Worm (Caenorhabditis elegans) whole organism, midembryonic: Measurements from ENCODE around the gene bcl-7.

ENCODE experiments used
- T22C8.4 ChIP-seq: fragments of 200-800 bp; sonication (Bioruptor generic); IDR thresholded peaks from 2 replicates; pipeline ENCODE4 v1.3.6; 2022; ENCODE audit warnings: missing genetic modification characterization, missing compliant biosample characterization
- cog-1 ChIP-seq: sonication (generic microtip); optimal IDR thresholded peaks from 2 replicates; lab custom pipeline; 2016; ENCODE audit warnings: missing genetic modification characterization, missing compliant biosample characterization
- flt-1 ChIP-seq: fragments of 200-800 bp; sonication (Bioruptor generic); IDR thresholded peaks from 2 replicates; pipeline ENCODE4 v1.3.6; 2022; ENCODE audit warnings: missing genetic modification characterization, missing compliant biosample characterization
- klf-2 ChIP-seq: fragments of 200-800 bp; sonication (Bioruptor generic); conservative IDR thresholded peaks from 2 replicates; pipeline ENCODE4 v1.3.6; 2022; ENCODE audit warnings: missing genetic modification reagents, missing genetic modification characterization, missing compliant biosample characterization
- med-1 ChIP-seq: sonication (generic microtip); optimal IDR thresholded peaks from 2 replicates; lab custom pipeline; 2017; ENCODE audit warnings: missing genetic modification characterization, mild to moderate bottlenecking, missing compliant biosample characterization, antibody characterized with exemption, missing genetic modification reagents; ENCODE audit not compliant: insufficient read depth
- ref-1 ChIP-seq: fragments of 200-800 bp; sonication (Bioruptor generic); conservative IDR thresholded peaks from 2 replicates; pipeline ENCODE4 v1.3.6; 2022; ENCODE audit warnings: missing genetic modification reagents, missing genetic modification characterization, missing compliant biosample characterization
- tab-1 ChIP-seq: fragments of 200-800 bp; sonication (Bioruptor generic); IDR thresholded peaks from 2 replicates; pipeline ENCODE4 v1.3.6; 2022; ENCODE audit warnings: missing genetic modification characterization, missing compliant biosample characterization
- ztf-23 ChIP-seq: fragments of 200-800 bp; sonication (Bioruptor generic); IDR thresholded peaks from 2 replicates; pipeline ENCODE4 v1.3.6; 2022; ENCODE audit warnings: missing genetic modification reagents, missing genetic modification characterization, missing compliant biosample characterization
- ztf-29 ChIP-seq: fragments of 200-800 bp; sonication (Bioruptor generic); IDR thresholded peaks from 2 replicates; pipeline ENCODE4 v1.3.6; 2022; ENCODE audit warnings: missing genetic modification reagents, missing genetic modification characterization, missing compliant biosample characterization

bcl-7 gene

ce11 chrIII:5975005-5975730, 49.3 kb downstream of the bcl-7 start, which contains the start of gene mlp-1:
mlp-1 (minus strand) TSS chrIII:5975055.
- TF ChIP-seq ztf-29 (GFP tag; lab: Robert Waterston, UW) (no peak), T22C8.4 (no peak), ztf-23 (no peak), klf-2 (GFP tag; lab: Robert Waterston, UW) (no peak), tab-1 (GFP tag; lab: Robert Waterston, UW) (no peak), flt-1 (GFP tag; lab: Robert Waterston, UW) (no peak), ref-1 (no peak), med-1 (no peak), cog-1 (tag; lab: Kevin White, UChicago) (no peak)

ce11 chrIII:5976021-5976420, 50.1 kb downstream of the bcl-7 start:
- no peak for TF ChIP-seq ztf-29 (GFP tag; lab: Robert Waterston, UW)
- TF ChIP-seq med-1 = no peak
- TF ChIP-seq T22C8.4 = no peak
- TF ChIP-seq tab-1 (GFP tag; lab: Robert Waterston, UW) = no peak
- TF ChIP-seq cog-1 (tag; lab: Kevin White, UChicago) = no peak
- TF ChIP-seq ref-1 = no peak
- TF ChIP-seq flt-1 (GFP tag; lab: Robert Waterston, UW) = no peak
- no peak for TF ChIP-seq klf-2 (GFP tag; lab: Robert Waterston, UW)
- TF ChIP-seq ztf-23 = no peak
